Fruit fly (Drosophila melanogaster): ENCODE data around the gene CG45071.

- TF ChIP-seq Abd-B (GFP tag; optimal IDR thresholded peaks at IDR 0.05) (no peak), h (GFP tag; optimal IDR thresholded peaks at IDR 0.05) (no peak), HLH106 (tag; optimal IDR thresholded peaks at IDR 0.05) (no peak)
These were observed 34.7 kb downstream of the CG45071 start for dm6 chr3L:15140268-15140957.

All from whole organism, wandering third instar larva.